Fruit fly (Drosophila melanogaster) whole organism, embryonic: ENCODE measurements around the gene Lip3.
A peak's percentile ranks its signal among the peaks of the same experiment; 100 is the strongest.

ENCODE experiments used
- CG10565 ChIP-seq: fragments of 200-800 bp; sonication (Bioruptor generic); optimal IDR thresholded peaks from 3 replicates; lab custom pipeline; 2016; ENCODE audit warnings: missing biosample characterization, mild to moderate bottlenecking, missing genetic modification characterization
- CG11247 ChIP-seq: fragments of 200-800 bp; sonication (Bioruptor generic); IDR thresholded peaks from 2 replicates; pipeline ENCODE4 v1.3.6; 2022; ENCODE audit warnings: missing biosample characterization, missing genetic modification characterization
- CG12391 ChIP-seq: fragments of 200-800 bp; sonication (Bioruptor generic); optimal IDR thresholded peaks from 3 replicates; lab custom pipeline; 2018; ENCODE audit warnings: missing biosample characterization, mild to moderate bottlenecking, missing genetic modification characterization, moderate library complexity
- CG12659 ChIP-seq: fragments of 200-800 bp; sonication (Bioruptor generic); optimal IDR thresholded peaks from 3 replicates; lab custom pipeline; 2017; ENCODE audit warnings: mild to moderate bottlenecking, missing biosample characterization, missing genetic modification reagents, missing genetic modification characterization
- CG12744 ChIP-seq: fragments of 200-800 bp; sonication (Bioruptor generic); optimal IDR thresholded peaks from 2 replicates; lab custom pipeline; 2016; ENCODE audit warnings: missing biosample characterization, missing genetic modification characterization
- CG12769 ChIP-seq: fragments of 200-800 bp; sonication (Bioruptor generic); optimal IDR thresholded peaks from 2 replicates; lab custom pipeline; 2019; ENCODE audit warnings: missing biosample characterization, mild to moderate bottlenecking, missing genetic modification characterization, moderate library complexity
- CG14710 ChIP-seq: fragments of 200-800 bp; sonication (Bioruptor generic); optimal IDR thresholded peaks from 3 replicates; lab custom pipeline; 2019; ENCODE audit warnings: missing biosample characterization, mild to moderate bottlenecking, missing genetic modification characterization, moderate library complexity
- CG15011 ChIP-seq: fragments of 200-800 bp; sonication (Bioruptor generic); optimal IDR thresholded peaks from 3 replicates; lab custom pipeline; 2018; ENCODE audit warnings: missing biosample characterization, mild to moderate bottlenecking, missing genetic modification characterization
- CG15479 ChIP-seq: fragments of 200-800 bp; sonication (Bioruptor generic); optimal IDR thresholded peaks from 3 replicates; lab custom pipeline; 2019; ENCODE audit warnings: missing biosample characterization, mild to moderate bottlenecking, missing genetic modification characterization, moderate library complexity
- CG1602 ChIP-seq: fragments of 200-800 bp; sonication (Bioruptor generic); optimal IDR thresholded peaks from 3 replicates; lab custom pipeline; 2016; ENCODE audit warnings: missing biosample characterization, missing genetic modification characterization
- CG17361 ChIP-seq: fragments of 200-800 bp; sonication (Bioruptor generic); IDR thresholded peaks from 3 replicates; pipeline ENCODE4 v1.3.6; 2022; ENCODE audit warnings: missing biosample characterization, missing genetic modification characterization
- CG17829 ChIP-seq: fragments of 200-800 bp; optimal IDR thresholded peaks from 2 replicates; lab custom pipeline; 2019; ENCODE audit warnings: missing biosample characterization, mild to moderate bottlenecking, missing genetic modification characterization, moderate library complexity
- CG2712 ChIP-seq: fragments of 200-800 bp; optimal IDR thresholded peaks from 3 replicates; lab custom pipeline; 2019; ENCODE audit warnings: missing biosample characterization, mild to moderate bottlenecking, missing genetic modification characterization, moderate library complexity
- CG30020 ChIP-seq: fragments of 200-800 bp; optimal IDR thresholded peaks from 2 replicates; lab custom pipeline; 2019; ENCODE audit warnings: missing biosample characterization, mild to moderate bottlenecking, missing genetic modification characterization, moderate library complexity
- CG30431 ChIP-seq: fragments of 200-800 bp; sonication (Bioruptor generic); optimal IDR thresholded peaks from 2 replicates; lab custom pipeline; 2017; ENCODE audit warnings: missing biosample characterization, missing genetic modification characterization
- CG32772 ChIP-seq: fragments of 200-800 bp; sonication (Bioruptor generic); IDR thresholded peaks from 2 replicates; pipeline ENCODE4 v1.3.6; 2022; ENCODE audit warnings: missing biosample characterization, missing genetic modification characterization
- CG34422 ChIP-seq: fragments of 200-800 bp; sonication (Bioruptor generic); IDR thresholded peaks from 3 replicates; pipeline ENCODE4 v1.3.6; 2022; ENCODE audit warnings: missing biosample characterization, missing genetic modification characterization
- CG6654 ChIP-seq: fragments of 200-800 bp; sonication (Bioruptor generic); optimal IDR thresholded peaks from 2 replicates; lab custom pipeline; 2017; ENCODE audit warnings: missing biosample characterization, mild to moderate bottlenecking, missing genetic modification characterization
- CG7357 ChIP-seq: fragments of 200-800 bp; sonication (Bioruptor generic); IDR thresholded peaks from 3 replicates; pipeline ENCODE4 v1.3.6; 2022; ENCODE audit warnings: missing biosample characterization, missing genetic modification characterization
- CG7786 ChIP-seq: fragments of 200-800 bp; sonication (Bioruptor generic); optimal IDR thresholded peaks from 2 replicates; lab custom pipeline; 2016; ENCODE audit warnings: missing biosample characterization, missing genetic modification characterization
- CG9727 ChIP-seq: fragments of 200-800 bp; sonication (Bioruptor generic); optimal IDR thresholded peaks from 3 replicates; lab custom pipeline; 2017; ENCODE audit warnings: missing biosample characterization, mild to moderate bottlenecking, missing genetic modification characterization
- CoRest ChIP-seq: fragments of 200-800 bp; sonication (Bioruptor generic); optimal IDR thresholded peaks from 3 replicates; lab custom pipeline; 2018; ENCODE audit warnings: missing biosample characterization, mild to moderate bottlenecking, missing genetic modification characterization, moderate library complexity
- D19A ChIP-seq: fragments of 200-800 bp; optimal IDR thresholded peaks from 3 replicates; lab custom pipeline; 2019; ENCODE audit warnings: missing biosample characterization, mild to moderate bottlenecking, missing genetic modification characterization, moderate library complexity
- Dad ChIP-seq: fragments of 200-800 bp; sonication (Bioruptor generic); optimal IDR thresholded peaks from 3 replicates; lab custom pipeline; 2016; ENCODE audit warnings: missing biosample characterization, missing genetic modification characterization
- Elba2 ChIP-seq: fragments of 200-800 bp; sonication (Bioruptor generic); optimal IDR thresholded peaks from 3 replicates; lab custom pipeline; 2016; ENCODE audit warnings: missing biosample characterization, missing genetic modification characterization
- Ets97D ChIP-seq: fragments of 200-800 bp; sonication (Bioruptor generic); optimal IDR thresholded peaks from 3 replicates; lab custom pipeline; 2016; ENCODE audit warnings: missing biosample characterization, missing genetic modification characterization
- Lpt ChIP-seq: fragments of >200 bp; optimal IDR thresholded peaks from 2 replicates; lab custom pipeline; 2018; ENCODE audit warnings: missing biosample characterization, missing genetic modification characterization
- Max ChIP-seq: fragments of 200-800 bp; sonication (Bioruptor generic); optimal IDR thresholded peaks from 2 replicates; lab custom pipeline; 2016; ENCODE audit warnings: missing biosample characterization, mild to moderate bottlenecking, missing genetic modification characterization
- Oaz ChIP-seq: fragments of 200-800 bp; sonication (Bioruptor generic); IDR thresholded peaks from 2 replicates; pipeline ENCODE4 v1.3.6; 2022; ENCODE audit warnings: missing biosample characterization, missing genetic modification characterization
- Poxn ChIP-seq: fragments of 200-800 bp; sonication (Bioruptor generic); IDR thresholded peaks from 2 replicates; pipeline ENCODE4 v1.3.6; 2022; ENCODE audit warnings: missing biosample characterization, missing genetic modification characterization
- Trl ChIP-seq, 3 experiments: fragments of >200 bp in 2 of 3; fragments of 200-800 bp in 1 of 3; sonication (Bioruptor generic) in 1 of 3; optimal IDR thresholded peaks; 2 replicates in 1 of 3; 3 replicates in 2 of 3; lab custom pipeline; 2016 to 2017; ENCODE audit warnings: missing biosample characterization in 1 of 3, missing genetic modification characterization in 1 of 3
- abd-A ChIP-seq: fragments of 200-800 bp; sonication (Bioruptor generic); optimal IDR thresholded peaks from 3 replicates; lab custom pipeline; 2019; ENCODE audit warnings: missing biosample characterization, mild to moderate bottlenecking, missing genetic modification characterization, moderate library complexity
- ac ChIP-seq: fragments of 200-800 bp; sonication (Bioruptor generic); optimal IDR thresholded peaks from 3 replicates; lab custom pipeline; 2017; ENCODE audit warnings: missing biosample characterization, mild to moderate bottlenecking, missing genetic modification characterization
- az2 ChIP-seq: fragments of 200-800 bp; sonication (Bioruptor generic); optimal IDR thresholded peaks from 3 replicates; lab custom pipeline; 2016; ENCODE audit warnings: missing biosample characterization, missing genetic modification characterization
- cato ChIP-seq: fragments of 200-800 bp; sonication (Bioruptor generic); optimal IDR thresholded peaks from 2 replicates; lab custom pipeline; 2016; ENCODE audit warnings: missing biosample characterization, missing genetic modification characterization, borderline replicate concordance
- croc ChIP-seq: fragments of 200-800 bp; sonication (Bioruptor generic); conservative IDR thresholded peaks from 3 replicates; pipeline ENCODE4 v1.3.6; 2022; ENCODE audit warnings: missing biosample characterization, missing genetic modification characterization
- disco-r ChIP-seq: fragments of 200-800 bp; sonication (Bioruptor generic); optimal IDR thresholded peaks from 2 replicates; lab custom pipeline; 2016; ENCODE audit warnings: missing biosample characterization, missing genetic modification characterization
- dmrt11E ChIP-seq: fragments of 200-800 bp; sonication (Bioruptor generic); optimal IDR thresholded peaks from 3 replicates; lab custom pipeline; 2018; ENCODE audit warnings: missing biosample characterization, mild to moderate bottlenecking, missing genetic modification characterization, moderate library complexity
- ems ChIP-seq: fragments of 200-800 bp; sonication (Bioruptor generic); optimal IDR thresholded peaks from 3 replicates; lab custom pipeline; 2016; ENCODE audit warnings: missing biosample characterization, missing genetic modification characterization
- fd102C ChIP-seq: fragments of 200-800 bp; sonication (Bioruptor generic); optimal IDR thresholded peaks from 2 replicates; lab custom pipeline; 2018; ENCODE audit warnings: missing biosample characterization, mild to moderate bottlenecking, missing genetic modification characterization, moderate library complexity
- fd64A ChIP-seq: fragments of 200-800 bp; sonication (Bioruptor generic); optimal IDR thresholded peaks from 3 replicates; lab custom pipeline; 2018; ENCODE audit warnings: missing biosample characterization, mild to moderate bottlenecking, missing genetic modification characterization
- gem ChIP-seq: fragments of 200-800 bp; sonication (Bioruptor generic); optimal IDR thresholded peaks from 2 replicates; lab custom pipeline; 2019; ENCODE audit warnings: missing biosample characterization, mild to moderate bottlenecking, missing genetic modification characterization, moderate library complexity
- grau ChIP-seq: fragments of 200-800 bp; optimal IDR thresholded peaks from 3 replicates; lab custom pipeline; 2019; ENCODE audit warnings: missing biosample characterization, mild to moderate bottlenecking, missing genetic modification characterization, moderate library complexity
- gsb ChIP-seq: fragments of 200-800 bp; sonication (Bioruptor generic); IDR thresholded peaks from 2 replicates; pipeline ENCODE4 v1.3.6; 2022; ENCODE audit warnings: missing biosample characterization, missing genetic modification characterization
- gsb-n ChIP-seq: fragments of 200-800 bp; sonication (Bioruptor generic); optimal IDR thresholded peaks from 3 replicates; lab custom pipeline; 2018; ENCODE audit warnings: missing biosample characterization, mild to moderate bottlenecking, missing genetic modification characterization
- ham ChIP-seq: fragments of 200-800 bp; sonication (Bioruptor generic); IDR thresholded peaks from 2 replicates; pipeline ENCODE4 v1.3.6; 2022; ENCODE audit warnings: missing biosample characterization, missing genetic modification characterization
- pros ChIP-seq: fragments of 200-800 bp; sonication (Bioruptor generic); optimal IDR thresholded peaks from 3 replicates; lab custom pipeline; 2019; ENCODE audit warnings: missing biosample characterization, mild to moderate bottlenecking, missing genetic modification characterization, moderate library complexity
- ro ChIP-seq: fragments of 200-800 bp; sonication (Bioruptor generic); IDR thresholded peaks from 2 replicates; pipeline ENCODE4 v1.3.6; 2022; ENCODE audit warnings: missing biosample characterization, missing genetic modification characterization
- tll ChIP-seq, 2 experiments: fragments of 200-800 bp in 1 of 2; fragments of >200 bp in 1 of 2; sonication (Bioruptor generic) in 1 of 2; optimal IDR thresholded peaks; 2 replicates each; lab custom pipeline; 2017 to 2019; ENCODE audit warnings: missing biosample characterization in 2 of 2, missing genetic modification characterization in 2 of 2, mild to moderate bottlenecking in 1 of 2, moderate library complexity in 1 of 2
- zfh1 ChIP-seq: fragments of 200-800 bp; sonication (Bioruptor generic); IDR thresholded peaks from 3 replicates; pipeline ENCODE4 v1.3.6; 2022; ENCODE audit warnings: missing biosample characterization, missing genetic modification characterization

The Lip3 gene

DNA sequence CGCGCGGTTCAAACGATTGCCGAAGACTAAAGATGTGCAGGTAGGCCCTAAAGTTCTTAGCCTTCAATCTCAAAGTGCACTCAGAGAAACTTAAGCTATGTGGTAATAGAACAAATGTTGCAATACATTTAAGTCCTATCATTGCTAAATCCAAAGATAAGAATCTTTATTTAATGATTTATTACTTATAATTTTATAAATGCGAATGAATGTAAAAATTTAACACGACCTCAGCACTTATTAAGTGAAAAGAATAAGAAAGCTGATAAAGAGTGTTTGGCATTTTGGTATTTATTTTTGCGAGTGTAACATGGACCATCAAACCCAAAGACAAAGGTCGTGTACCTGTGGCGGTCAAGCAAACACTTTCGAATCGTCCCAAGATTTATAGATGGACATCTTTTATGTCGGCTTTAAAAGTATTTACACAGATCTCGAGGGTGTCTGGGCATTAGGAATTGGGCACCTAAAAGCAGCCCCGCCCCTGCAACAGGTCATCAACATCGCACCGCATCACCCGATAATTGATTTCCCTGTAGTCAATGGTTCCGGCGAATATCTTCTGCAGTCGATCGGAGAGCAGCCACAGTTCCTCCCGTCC, 33.2 kb upstream of the Lip3 start, which contains the start of gene yellow-e3 (continued):
- TF ChIP-seq ems (GFP tag; lab: Kevin White, UChicago) (no peak), CG30020 (no peak), croc (0 out of 3 replicates have a peak, but pooled peaks have one; percentile 23), tll (GFP tag; optimal IDR thresholded peaks at IDR 0.05; lab: Kevin White, UChicago) (peak in 1 of 2 experiments; percentile 75), CG10565 (GFP tag; lab: Kevin White, UChicago) (no peak), Oaz (GFP tag; lab: Robert Waterston, UW) (no peak), CoRest (tag; lab: Kevin White, UChicago) (peak; percentile 25), Poxn (GFP tag; lab: Robert Waterston, UW) (no peak), CG32772 (GFP tag; lab: Robert Waterston, UW) (no peak), zfh1 (GFP tag; lab: Robert Waterston, UW) (peak; percentile 64; the same call in 2 of the 3 replicates), abd-A (tag; lab: Kevin White, UChicago) (no peak), Elba2 (GFP tag; lab: Kevin White, UChicago) (peak; percentile 28), Lpt (GFP tag; lab: Kevin White, UChicago) (no peak), gsb-n (tag; lab: Kevin White, UChicago) (peak; percentile 39), pros (peak; percentile 63), CG7357 (GFP tag; lab: Robert Waterston, UW) (no peak), fd64A (GFP tag; lab: Kevin White, UChicago) (no peak), ac (peak; percentile 42), az2 (GFP tag; lab: Kevin White, UChicago) (peak; percentile 34), gsb (GFP tag; lab: Robert Waterston, UW) (no peak), CG12769 (no peak), CG2712 (tag; lab: Kevin White, UChicago) (peak; percentile 74), Dad (GFP tag; lab: Kevin White, UChicago) (no peak), CG14710 (tag; lab: Kevin White, UChicago) (peak; percentile 71), CG17829 (tag; lab: Kevin White, UChicago) (peak; percentile 58), CG12744 (GFP tag; lab: Kevin White, UChicago) (no peak), CG30431 (GFP tag; lab: Kevin White, UChicago) (no peak), Max (GFP tag; lab: Kevin White, UChicago) (no peak), CG15011 (GFP tag; lab: Kevin White, UChicago) (no peak), CG34422 (no peak), ro (GFP tag; lab: Robert Waterston, UW) (no peak), fd102C (GFP tag; lab: Kevin White, UChicago) (peak; percentile 64), CG7786 (GFP tag; lab: Kevin White, UChicago) (no peak), CG12391 (tag; lab: Kevin White, UChicago) (peak; percentile 48), cato (GFP tag; lab: Kevin White, UChicago) (no peak), CG6654 (GFP tag; lab: Kevin White, UChicago) (no peak), grau (tag; lab: Kevin White, UChicago) (peak; percentile 44), disco-r (GFP tag; lab: Kevin White, UChicago) (no peak), CG11247 (GFP tag; lab: Robert Waterston, UW) (no peak), CG1602 (GFP tag; lab: Kevin White, UChicago) (peak; percentile 14), Trl (optimal IDR thresholded peaks at IDR 0.05; lab: Kevin White, UChicago) (no peak), Trl (GFP tag; optimal IDR thresholded peaks at IDR 0.05; lab: Kevin White, UChicago) (no peak), CG17361 (GFP tag; lab: Robert Waterston, UW) (peak; percentile 38; the same call in 1 of the 3 replicates), CG9727 (GFP tag; lab: Kevin White, UChicago) (peak; percentile 75), gem (peak; percentile 65), dmrt11E (tag; lab: Kevin White, UChicago) (peak; percentile 87), CG12659 (GFP tag; lab: Kevin White, UChicago) (no peak), D19A (tag; lab: Kevin White, UChicago) (peak; percentile 59), CG15479 (peak; percentile 84), Ets97D (GFP tag; lab: Kevin White, UChicago) (no peak), ham (no peak)
